Fruit fly (Drosophila melanogaster) whole organism, prepupa: ENCODE results near the gene CG5326.

Experiments
- CG10631 ChIP-seq: fragments of 200-800 bp; sonication (Bioruptor generic); optimal IDR thresholded peaks from 2 replicates; lab custom pipeline; 2016; ENCODE audit warnings: missing biosample characterization, missing genetic modification characterization
- CG11902 ChIP-seq: fragments of 200-800 bp; sonication (Bioruptor generic); optimal IDR thresholded peaks from 3 replicates; lab custom pipeline; 2016; ENCODE audit warnings: missing biosample characterization, missing genetic modification characterization
- CG15336 ChIP-seq: fragments of 200-800 bp; sonication (Bioruptor generic); IDR thresholded peaks from 2 replicates; pipeline ENCODE4 v1.3.6; 2022; ENCODE audit warnings: missing biosample characterization, missing genetic modification characterization
- CG3032 ChIP-seq: fragments of 200-800 bp; optimal IDR thresholded peaks from 2 replicates; lab custom pipeline; 2019; ENCODE audit warnings: missing biosample characterization, mild to moderate bottlenecking, missing genetic modification characterization, moderate library complexity
- CG32006 ChIP-seq: fragments of 200-800 bp; sonication (Bioruptor generic); optimal IDR thresholded peaks from 3 replicates; lab custom pipeline; 2017; ENCODE audit warnings: missing biosample characterization, mild to moderate bottlenecking, missing genetic modification characterization
- CG3919 ChIP-seq: fragments of 200-800 bp; sonication (Bioruptor generic); optimal IDR thresholded peaks from 3 replicates; lab custom pipeline; 2016; ENCODE audit warnings: missing biosample characterization, missing genetic modification characterization
- CG4318 ChIP-seq: fragments of 200-800 bp; sonication (Bioruptor generic); optimal IDR thresholded peaks from 3 replicates; lab custom pipeline; 2017; ENCODE audit warnings: missing biosample characterization, mild to moderate bottlenecking, missing genetic modification characterization
- CG8119 ChIP-seq: fragments of 200-800 bp; sonication (Bioruptor generic); IDR thresholded peaks from 3 replicates; pipeline ENCODE4 v1.3.6; 2022; ENCODE audit warnings: missing biosample characterization, missing genetic modification characterization
- CG8319 ChIP-seq: fragments of 200-800 bp; sonication (Bioruptor generic); optimal IDR thresholded peaks from 3 replicates; lab custom pipeline; 2016; ENCODE audit warnings: missing biosample characterization, missing genetic modification characterization
- CG9139 ChIP-seq: fragments of 200-800 bp; sonication (Bioruptor generic); optimal IDR thresholded peaks from 3 replicates; lab custom pipeline; 2017; ENCODE audit warnings: missing biosample characterization, mild to moderate bottlenecking, missing genetic modification characterization
- Eip75B ChIP-seq: fragments of 200-800 bp; sonication (Bioruptor generic); optimal IDR thresholded peaks from 3 replicates; lab custom pipeline; 2016; ENCODE audit warnings: missing biosample characterization, missing genetic modification characterization
- Hr4 ChIP-seq: fragments of 200-800 bp; sonication (Bioruptor generic); optimal IDR thresholded peaks from 3 replicates; lab custom pipeline; 2016; ENCODE audit warnings: missing biosample characterization, missing genetic modification characterization
- Lpt ChIP-seq: fragments of 200-800 bp; sonication (Bioruptor generic); optimal IDR thresholded peaks from 3 replicates; lab custom pipeline; 2016; ENCODE audit warnings: missing biosample characterization, missing genetic modification characterization
- Smox ChIP-seq: fragments of 200-800 bp; sonication (Bioruptor generic); optimal IDR thresholded peaks from 3 replicates; lab custom pipeline; 2016; ENCODE audit warnings: missing biosample characterization, missing genetic modification characterization
- Sox14 ChIP-seq: fragments of 200-800 bp; sonication (Bioruptor generic); optimal IDR thresholded peaks from 3 replicates; lab custom pipeline; 2016; ENCODE audit warnings: missing biosample characterization, missing genetic modification characterization
- Sox15 ChIP-seq: fragments of 200-800 bp; sonication (Bioruptor generic); optimal IDR thresholded peaks from 3 replicates; lab custom pipeline; 2016; ENCODE audit warnings: missing biosample characterization, missing genetic modification characterization
- acj6 ChIP-seq: fragments of 200-800 bp; sonication (Bioruptor generic); optimal IDR thresholded peaks from 3 replicates; lab custom pipeline; 2016; ENCODE audit warnings: missing biosample characterization, missing genetic modification characterization
- eg ChIP-seq: fragments of 200-800 bp; sonication (Bioruptor generic); IDR thresholded peaks from 3 replicates; pipeline ENCODE4 v1.3.6; 2022; ENCODE audit warnings: missing biosample characterization, missing genetic modification characterization
- esn ChIP-seq: fragments of 200-800 bp; sonication (Bioruptor generic); optimal IDR thresholded peaks from 2 replicates; lab custom pipeline; 2016; ENCODE audit warnings: missing biosample characterization, mild to moderate bottlenecking, missing genetic modification characterization, moderate library complexity
- net ChIP-seq: fragments of 200-800 bp; sonication (Bioruptor generic); optimal IDR thresholded peaks from 3 replicates; lab custom pipeline; 2016; ENCODE audit warnings: missing biosample characterization, missing genetic modification characterization
- ss ChIP-seq, 2 experiments: fragments of 200-800 bp; sonication (Bioruptor generic); optimal IDR thresholded peaks; 2 replicates in 1 of 2; 3 replicates in 1 of 2; lab custom pipeline; 2017 to 2018; ENCODE audit warnings: mild to moderate bottlenecking in 2 of 2, missing biosample characterization in 2 of 2, missing genetic modification characterization in 2 of 2, moderate library complexity in 1 of 2

Gene CG5326

dm6 chr3R:22487037-22487492, 52.7 kb downstream of the CG5326 start, which contains the start of gene Pfdn5:
Pfdn5 (plus strand) TSS chr3R:22487039.
- TF ChIP-seq CG15336 (GFP tag; lab: Robert Waterston, UW), result no peak
- no peak for TF ChIP-seq Sox14
- TF ChIP-seq CG10631 (GFP tag; lab: Kevin White, UChicago), result no peak
- no peak for TF ChIP-seq CG3919 (GFP tag; lab: Kevin White, UChicago)
- no peak for TF ChIP-seq net (GFP tag; lab: Kevin White, UChicago)
- TF ChIP-seq CG9139, result no peak
- no peak for TF ChIP-seq Sox15 (GFP tag; lab: Kevin White, UChicago)
- no peak for TF ChIP-seq Hr4 (GFP tag; lab: Kevin White, UChicago)
- no peak for TF ChIP-seq eg
- TF ChIP-seq Eip75B (GFP tag; lab: Kevin White, UChicago), result no peak

dm6 chr3R:22483537-22483936, 56.2 kb downstream of the CG5326 start:
- TF ChIP-seq esn (GFP tag; lab: Kevin White, UChicago), result no peak
- TF ChIP-seq acj6 (GFP tag; lab: Kevin White, UChicago), result no peak
- no peak for TF ChIP-seq CG8319 (GFP tag; lab: Kevin White, UChicago)
- TF ChIP-seq Sox15 (GFP tag; lab: Kevin White, UChicago), result no peak
- no peak for TF ChIP-seq CG32006
- TF ChIP-seq CG11902 (GFP tag; lab: Kevin White, UChicago), result no peak
- no peak for TF ChIP-seq Lpt (GFP tag; lab: Kevin White, UChicago)
- no peak for TF ChIP-seq CG4318 (GFP tag; lab: Kevin White, UChicago)
- TF ChIP-seq CG8119, result no peak
- no peak for TF ChIP-seq ss (GFP tag; optimal IDR thresholded peaks at IDR 0.05; lab: Kevin White, UChicago)
- no peak for TF ChIP-seq Smox (GFP tag; lab: Kevin White, UChicago)
- no peak for TF ChIP-seq CG3032 (tag; lab: Kevin White, UChicago)
